Fruit fly (Drosophila melanogaster) whole organism, embryonic: ENCODE data around the gene ppk23.

ENCODE experiments used
- Atf-2 ChIP-seq: fragments of 200-800 bp; sonication (Bioruptor generic); optimal IDR thresholded peaks from 2 replicates; lab custom pipeline; 2016; ENCODE audit warnings: missing biosample characterization, missing genetic modification characterization
- CG10274 ChIP-seq: fragments of 200-800 bp; sonication (Bioruptor generic); optimal IDR thresholded peaks from 3 replicates; lab custom pipeline; 2017; ENCODE audit warnings: missing biosample characterization, mild to moderate bottlenecking, missing genetic modification characterization
- CG11398 ChIP-seq: fragments of 200-800 bp; sonication (Bioruptor generic); optimal IDR thresholded peaks from 2 replicates; lab custom pipeline; 2016; ENCODE audit warnings: missing biosample characterization, missing genetic modification characterization
- CG11723 ChIP-seq: fragments of 200-800 bp; sonication (Bioruptor generic); optimal IDR thresholded peaks from 2 replicates; lab custom pipeline; 2017; ENCODE audit warnings: missing biosample characterization, mild to moderate bottlenecking, missing genetic modification characterization
- CG12391 ChIP-seq: fragments of 200-800 bp; sonication (Bioruptor generic); optimal IDR thresholded peaks from 3 replicates; lab custom pipeline; 2018; ENCODE audit warnings: missing biosample characterization, mild to moderate bottlenecking, missing genetic modification characterization, moderate library complexity
- CG12769 ChIP-seq: fragments of 200-800 bp; sonication (Bioruptor generic); optimal IDR thresholded peaks from 2 replicates; lab custom pipeline; 2019; ENCODE audit warnings: missing biosample characterization, mild to moderate bottlenecking, missing genetic modification characterization, moderate library complexity
- CG13287 ChIP-seq: fragments of 200-800 bp; sonication (Bioruptor generic); IDR thresholded peaks from 2 replicates; pipeline ENCODE4 v1.3.6; 2022; ENCODE audit warnings: missing biosample characterization, missing genetic modification characterization; ENCODE audit not compliant: partially characterized antibody
- CG13624 ChIP-seq: fragments of 200-800 bp; sonication (Bioruptor generic); optimal IDR thresholded peaks from 2 replicates; lab custom pipeline; 2016; ENCODE audit warnings: missing biosample characterization, missing genetic modification characterization
- CG13894 ChIP-seq: fragments of 200-800 bp; sonication (Bioruptor generic); optimal IDR thresholded peaks from 3 replicates; lab custom pipeline; 2018; ENCODE audit warnings: missing biosample characterization, mild to moderate bottlenecking, missing genetic modification characterization, moderate library complexity
- CG14667 ChIP-seq: fragments of 200-800 bp; sonication (Bioruptor generic); IDR thresholded peaks from 2 replicates; pipeline ENCODE4 v1.3.6; 2022; ENCODE audit warnings: missing biosample characterization, missing genetic modification characterization
- CG15269 ChIP-seq: fragments of 200-800 bp; sonication (Bioruptor generic); optimal IDR thresholded peaks from 2 replicates; lab custom pipeline; 2018; ENCODE audit warnings: missing biosample characterization, mild to moderate bottlenecking, missing genetic modification characterization, moderate library complexity
- CG15696 ChIP-seq: fragments of 200-800 bp; sonication (Bioruptor generic); optimal IDR thresholded peaks from 2 replicates; lab custom pipeline; 2019; ENCODE audit warnings: missing biosample characterization, mild to moderate bottlenecking, missing genetic modification characterization, moderate library complexity
- CG17328 ChIP-seq: fragments of 200-800 bp; sonication (Bioruptor generic); IDR thresholded peaks from 2 replicates; pipeline ENCODE4 v1.3.6; 2022; ENCODE audit warnings: missing biosample characterization, missing genetic modification characterization
- CG17612 ChIP-seq: fragments of 200-800 bp; sonication (Bioruptor generic); IDR thresholded peaks from 2 replicates; pipeline ENCODE4 v1.3.6; 2022; ENCODE audit warnings: missing biosample characterization, missing genetic modification characterization
- CG17802 ChIP-seq: fragments of 200-800 bp; sonication (Bioruptor generic); optimal IDR thresholded peaks from 2 replicates; lab custom pipeline; 2018; ENCODE audit warnings: missing biosample characterization, mild to moderate bottlenecking, missing genetic modification characterization, moderate library complexity
- CG18262 ChIP-seq: fragments of 200-800 bp; optimal IDR thresholded peaks from 3 replicates; lab custom pipeline; 2019; ENCODE audit warnings: missing biosample characterization, mild to moderate bottlenecking, missing genetic modification characterization, moderate library complexity
- CG18764 ChIP-seq: fragments of 200-800 bp; sonication (Bioruptor generic); optimal IDR thresholded peaks from 3 replicates; lab custom pipeline; 2016; ENCODE audit warnings: missing biosample characterization, missing genetic modification characterization
- CG30403 ChIP-seq: fragments of 200-800 bp; sonication (Bioruptor generic); optimal IDR thresholded peaks from 3 replicates; lab custom pipeline; 2016; ENCODE audit warnings: missing biosample characterization, missing genetic modification characterization
- CG3065 ChIP-seq: fragments of 200-800 bp; sonication (Bioruptor generic); optimal IDR thresholded peaks from 2 replicates; lab custom pipeline; 2016; ENCODE audit warnings: missing biosample characterization, missing genetic modification characterization
- CG31388 ChIP-seq: fragments of 200-800 bp; sonication (Bioruptor generic); optimal IDR thresholded peaks from 2 replicates; lab custom pipeline; 2016; ENCODE audit warnings: missing biosample characterization, missing genetic modification characterization
- CG33557 ChIP-seq: fragments of 200-800 bp; sonication (Bioruptor generic); optimal IDR thresholded peaks from 2 replicates; lab custom pipeline; 2019; ENCODE audit warnings: missing biosample characterization, mild to moderate bottlenecking, missing genetic modification characterization, moderate library complexity
- CG34376 ChIP-seq: fragments of 200-800 bp; sonication (Bioruptor generic); optimal IDR thresholded peaks from 2 replicates; lab custom pipeline; 2018; ENCODE audit warnings: missing biosample characterization, mild to moderate bottlenecking, missing genetic modification characterization
- CG7271 ChIP-seq: fragments of 200-800 bp; sonication (Bioruptor generic); optimal IDR thresholded peaks from 2 replicates; lab custom pipeline; 2018; ENCODE audit warnings: missing biosample characterization, mild to moderate bottlenecking, missing genetic modification characterization, moderate library complexity
- CG7745 ChIP-seq: fragments of 200-800 bp; sonication (Bioruptor generic); optimal IDR thresholded peaks from 2 replicates; lab custom pipeline; 2018; ENCODE audit warnings: missing biosample characterization, mild to moderate bottlenecking, missing genetic modification characterization, moderate library complexity
- CTCF ChIP-seq: fragments of 200-800 bp; sonication (Bioruptor generic); optimal IDR thresholded peaks from 2 replicates; lab custom pipeline; 2017; ENCODE audit warnings: missing biosample characterization, mild to moderate bottlenecking, missing genetic modification characterization, moderate library complexity
- Dek ChIP-seq: fragments of 200-800 bp; sonication (Bioruptor generic); optimal IDR thresholded peaks from 3 replicates; lab custom pipeline; 2019; ENCODE audit warnings: missing biosample characterization, mild to moderate bottlenecking, missing genetic modification characterization, moderate library complexity
- GATAe ChIP-seq: fragments of 200-800 bp; sonication (Bioruptor generic); conservative IDR thresholded peaks from 2 replicates; pipeline ENCODE4 v1.3.6; 2022; ENCODE audit warnings: missing biosample characterization, missing genetic modification characterization
- Hr78 ChIP-seq, 2 experiments: fragments of 200-800 bp in 1 of 2; fragments of >200 bp in 1 of 2; sonication (Bioruptor generic) in 1 of 2; optimal IDR thresholded peaks; 2 replicates each; lab custom pipeline; 2017 to 2019; ENCODE audit warnings: missing biosample characterization in 2 of 2, missing genetic modification characterization in 2 of 2, mild to moderate bottlenecking in 1 of 2, moderate library complexity in 1 of 2
- Lhr ChIP-seq: fragments of 200-800 bp; sonication (Bioruptor generic); optimal IDR thresholded peaks from 3 replicates; lab custom pipeline; 2017; ENCODE audit warnings: mild to moderate bottlenecking, missing biosample characterization, missing genetic modification reagents, missing genetic modification characterization
- Nf-YB ChIP-seq: fragments of 200-800 bp; sonication (Bioruptor generic); optimal IDR thresholded peaks from 3 replicates; lab custom pipeline; 2019; ENCODE audit warnings: missing biosample characterization, mild to moderate bottlenecking, missing genetic modification characterization, moderate library complexity
- PHDP ChIP-seq: fragments of 200-800 bp; sonication (Bioruptor generic); optimal IDR thresholded peaks from 3 replicates; lab custom pipeline; 2018; ENCODE audit warnings: missing biosample characterization, mild to moderate bottlenecking, missing genetic modification characterization, moderate library complexity
- Sox100B ChIP-seq: fragments of 200-800 bp; sonication (Bioruptor generic); optimal IDR thresholded peaks from 3 replicates; lab custom pipeline; 2018; ENCODE audit warnings: missing biosample characterization, mild to moderate bottlenecking, missing genetic modification characterization
- ac ChIP-seq: fragments of 200-800 bp; sonication (Bioruptor generic); optimal IDR thresholded peaks from 3 replicates; lab custom pipeline; 2017; ENCODE audit warnings: missing biosample characterization, mild to moderate bottlenecking, missing genetic modification characterization
- bab2 ChIP-seq: fragments of 200-800 bp; sonication (Bioruptor generic); optimal IDR thresholded peaks from 2 replicates; lab custom pipeline; 2016; ENCODE audit warnings: missing biosample characterization, missing genetic modification characterization
- bbx ChIP-seq: fragments of 200-800 bp; sonication (Bioruptor generic); IDR thresholded peaks from 2 replicates; pipeline ENCODE4 v1.3.6; 2022; ENCODE audit warnings: missing biosample characterization, missing genetic modification characterization; ENCODE audit not compliant: partially characterized antibody
- da ChIP-seq: fragments of 200-800 bp; sonication (Bioruptor generic); optimal IDR thresholded peaks from 2 replicates; lab custom pipeline; 2016; ENCODE audit warnings: missing biosample characterization, missing genetic modification characterization
- danr ChIP-seq: fragments of 200-800 bp; sonication (Bioruptor generic); IDR thresholded peaks from 2 replicates; pipeline ENCODE4 v1.3.6; 2022; ENCODE audit warnings: missing biosample characterization, missing genetic modification characterization
- disco-r ChIP-seq: fragments of 200-800 bp; sonication (Bioruptor generic); optimal IDR thresholded peaks from 2 replicates; lab custom pipeline; 2016; ENCODE audit warnings: missing biosample characterization, missing genetic modification characterization
- dmrt99B ChIP-seq: fragments of 200-800 bp; sonication (Bioruptor generic); optimal IDR thresholded peaks from 2 replicates; lab custom pipeline; 2018; ENCODE audit warnings: missing biosample characterization, mild to moderate bottlenecking, missing genetic modification characterization, moderate library complexity
- gfzf ChIP-seq: fragments of 200-800 bp; sonication (Bioruptor generic); optimal IDR thresholded peaks from 2 replicates; lab custom pipeline; 2016; ENCODE audit warnings: missing biosample characterization, mild to moderate bottlenecking, missing genetic modification characterization, moderate library complexity
- gt ChIP-seq: fragments of 200-800 bp; sonication (Bioruptor generic); IDR thresholded peaks from 2 replicates; pipeline ENCODE4 v1.3.6; 2022; ENCODE audit warnings: missing biosample characterization, missing genetic modification characterization
- ken ChIP-seq: fragments of 200-800 bp; sonication (Bioruptor generic); IDR thresholded peaks from 3 replicates; pipeline ENCODE4 v1.3.6; 2022; ENCODE audit warnings: missing biosample characterization, missing genetic modification characterization
- odd ChIP-seq: fragments of 200-800 bp; sonication (Bioruptor generic); optimal IDR thresholded peaks from 2 replicates; lab custom pipeline; 2017; ENCODE audit warnings: missing biosample characterization, mild to moderate bottlenecking, missing genetic modification characterization
- run ChIP-seq: fragments of 200-800 bp; sonication (Bioruptor generic); optimal IDR thresholded peaks from 3 replicates; lab custom pipeline; 2018; ENCODE audit warnings: missing biosample characterization, mild to moderate bottlenecking, missing genetic modification characterization
- schlank ChIP-seq: fragments of 200-800 bp; sonication (Bioruptor generic); optimal IDR thresholded peaks from 2 replicates; lab custom pipeline; 2018; ENCODE audit warnings: missing biosample characterization, mild to moderate bottlenecking, missing genetic modification characterization
- shn ChIP-seq: fragments of 200-800 bp; sonication (Bioruptor generic); optimal IDR thresholded peaks from 3 replicates; lab custom pipeline; 2016; ENCODE audit warnings: missing biosample characterization, missing genetic modification characterization
- sisA ChIP-seq: fragments of 200-800 bp; sonication (Bioruptor generic); IDR thresholded peaks from 2 replicates; pipeline ENCODE4 v1.3.6; 2022; ENCODE audit warnings: missing biosample characterization, missing genetic modification characterization
- sob ChIP-seq: fragments of 200-800 bp; sonication (Bioruptor generic); IDR thresholded peaks from 2 replicates; pipeline ENCODE4 v1.3.6; 2022; ENCODE audit warnings: missing biosample characterization, missing genetic modification characterization
- sr ChIP-seq: fragments of 200-800 bp; sonication (Bioruptor generic); IDR thresholded peaks from 3 replicates; pipeline ENCODE4 v1.3.6; 2022; ENCODE audit warnings: missing biosample characterization, missing genetic modification characterization
- ttk ChIP-seq: fragments of 200-800 bp; sonication (Bioruptor generic); IDR thresholded peaks from 2 replicates; pipeline ENCODE4 v2.1.2; 2022; ENCODE audit warnings: missing biosample characterization, missing genetic modification characterization
- unpg ChIP-seq: fragments of 200-800 bp; sonication (Bioruptor generic); optimal IDR thresholded peaks from 3 replicates; lab custom pipeline; 2018; ENCODE audit warnings: missing biosample characterization, mild to moderate bottlenecking, missing genetic modification characterization, moderate library complexity

The ppk23 gene

dm6 chrX:17599330-17599729 lies 30.3 kb upstream of the ppk23 start, which contains the start of gene X11L (continued):
- TF ChIP-seq ttk (GFP tag; lab: Robert Waterston, UW), result 0 out of 2 replicates have a peak, but pooled peaks have one; percentile 27
- no peak for TF ChIP-seq disco-r
- TF ChIP-seq CG7271 (tag; lab: Kevin White, UChicago), result no peak
- peak; percentile 69 for TF ChIP-seq CG17612 (GFP tag; lab: Robert Waterston, UW)
- TF ChIP-seq gt, result no peak
- no peak for TF ChIP-seq CG15696 (tag; lab: Kevin White, UChicago)
- peak; percentile 65 for TF ChIP-seq CG12391 (tag; lab: Kevin White, UChicago)
- no peak for TF ChIP-seq dmrt99B (tag; lab: Kevin White, UChicago)
- TF ChIP-seq Sox100B (GFP tag; lab: Kevin White, UChicago), result no peak
- peak; percentile 89 for TF ChIP-seq bbx (GFP tag; lab: Robert Waterston, UW)
- no peak for TF ChIP-seq Dek (tag; lab: Kevin White, UChicago)
- TF ChIP-seq CG11398 (GFP tag; lab: Kevin White, UChicago), result peak; percentile 34
- TF ChIP-seq sr (GFP tag; lab: Robert Waterston, UW), result 0 out of 3 replicates have a peak, but pooled peaks have one; percentile 10
- TF ChIP-seq CG3065 (GFP tag; lab: Kevin White, UChicago), result no peak
- no peak for TF ChIP-seq ac (GFP tag; lab: Kevin White, UChicago)
- no peak for TF ChIP-seq CG11723
- no peak for TF ChIP-seq GATAe (GFP tag; lab: Robert Waterston, UW)
- peak; percentile 73 for TF ChIP-seq shn (GFP tag; lab: Kevin White, UChicago)
- TF ChIP-seq CG31388, result peak; percentile 43
- TF ChIP-seq CG13624 (GFP tag; lab: Kevin White, UChicago), result peak; percentile 69
- no peak for TF ChIP-seq PHDP (tag; lab: Kevin White, UChicago)
- peak; percentile 50 for TF ChIP-seq CG18262 (tag; lab: Kevin White, UChicago)
- TF ChIP-seq CG17328 (GFP tag; lab: Robert Waterston, UW), result peak; percentile 53
- TF ChIP-seq CG18764, result peak; percentile 64
- peak; percentile 89 for TF ChIP-seq CG13287 (GFP tag; lab: Robert Waterston, UW)
- TF ChIP-seq schlank (tag; lab: Kevin White, UChicago), result no peak
- TF ChIP-seq sob (GFP tag; lab: Robert Waterston, UW), result peak; percentile 87
- TF ChIP-seq bab2 (GFP tag; lab: Kevin White, UChicago), result peak; percentile 80
- no peak for TF ChIP-seq Nf-YB
- no peak for TF ChIP-seq danr (GFP tag; lab: Robert Waterston, UW)
- TF ChIP-seq Atf-2, result peak; percentile 23
- no peak for TF ChIP-seq CG15269 (tag; lab: Kevin White, UChicago)
- peak; percentile 36 for TF ChIP-seq Lhr (GFP tag; lab: Kevin White, UChicago)
- TF ChIP-seq CTCF (GFP tag; lab: Kevin White, UChicago), result peak; percentile 18
- peak; percentile 36 for TF ChIP-seq gfzf (GFP tag; lab: Kevin White, UChicago)
- no peak for TF ChIP-seq Hr78 (GFP tag; optimal IDR thresholded peaks at IDR 0.05; lab: Kevin White, UChicago)
- TF ChIP-seq ken (GFP tag; lab: Robert Waterston, UW), result peak; percentile 79; the same call in 2 of the 3 replicates
- TF ChIP-seq CG7745 (tag; lab: Kevin White, UChicago), result no peak
- TF ChIP-seq sisA, result peak; percentile 73
- TF ChIP-seq CG13894 (tag; lab: Kevin White, UChicago), result no peak
- TF ChIP-seq CG30403 (GFP tag; lab: Kevin White, UChicago), result peak; percentile 78
- peak; percentile 15 for TF ChIP-seq CG33557 (GFP tag; lab: Kevin White, UChicago)
- TF ChIP-seq run (tag; lab: Kevin White, UChicago), result no peak
- TF ChIP-seq odd (GFP tag; lab: Kevin White, UChicago), result no peak
- no peak for TF ChIP-seq unpg
- no peak for TF ChIP-seq CG12769 (tag; lab: Kevin White, UChicago)
- TF ChIP-seq CG14667 (GFP tag; lab: Robert Waterston, UW), result 0 out of 2 replicates have a peak, but pooled peaks have one; percentile 14
- no peak for TF ChIP-seq da (GFP tag; lab: Kevin White, UChicago)
- TF ChIP-seq CG34376 (GFP tag; lab: Kevin White, UChicago), result no peak
- TF ChIP-seq CG17802 (tag; lab: Kevin White, UChicago), result no peak
- no peak for TF ChIP-seq CG10274 (GFP tag; lab: Kevin White, UChicago)
